Fruit fly (Drosophila melanogaster) whole organism, embryonic: ENCODE measurements around the gene PIG-B.
A peak's percentile ranks its signal among the peaks of the same experiment; 100 is the strongest.

Experiments
- ATbp ChIP-seq: fragments of 200-800 bp; sonication (Bioruptor generic); optimal IDR thresholded peaks from 2 replicates; lab custom pipeline; 2017; ENCODE audit warnings: missing biosample characterization, mild to moderate bottlenecking, missing genetic modification characterization, missing genetic modification reagents
- CG10321 ChIP-seq: fragments of 200-800 bp; sonication (Bioruptor generic); IDR thresholded peaks from 2 replicates; pipeline ENCODE4 v1.3.6; 2022; ENCODE audit warnings: missing biosample characterization, missing genetic modification characterization
- CG10543 ChIP-seq: fragments of 200-800 bp; sonication (Bioruptor generic); optimal IDR thresholded peaks from 3 replicates; lab custom pipeline; 2017; ENCODE audit warnings: missing biosample characterization, mild to moderate bottlenecking, missing genetic modification characterization, moderate library complexity
- CG10565 ChIP-seq: fragments of 200-800 bp; sonication (Bioruptor generic); optimal IDR thresholded peaks from 3 replicates; lab custom pipeline; 2016; ENCODE audit warnings: missing biosample characterization, mild to moderate bottlenecking, missing genetic modification characterization
- CG11398 ChIP-seq: fragments of 200-800 bp; sonication (Bioruptor generic); optimal IDR thresholded peaks from 2 replicates; lab custom pipeline; 2016; ENCODE audit warnings: missing biosample characterization, missing genetic modification characterization
- CG11695 ChIP-seq: fragments of 200-800 bp; sonication (Bioruptor generic); IDR thresholded peaks from 3 replicates; pipeline ENCODE4 v1.3.6; 2022; ENCODE audit warnings: missing biosample characterization, missing genetic modification characterization
- CG12299 ChIP-seq: fragments of 200-800 bp; sonication (Bioruptor generic); optimal IDR thresholded peaks from 2 replicates; lab custom pipeline; 2018; ENCODE audit warnings: missing biosample characterization, mild to moderate bottlenecking, missing genetic modification characterization
- CG12769 ChIP-seq: fragments of 200-800 bp; sonication (Bioruptor generic); optimal IDR thresholded peaks from 2 replicates; lab custom pipeline; 2019; ENCODE audit warnings: missing biosample characterization, mild to moderate bottlenecking, missing genetic modification characterization, moderate library complexity
- CG15073 ChIP-seq: fragments of 200-800 bp; sonication (Bioruptor generic); optimal IDR thresholded peaks from 2 replicates; lab custom pipeline; 2016; ENCODE audit warnings: missing biosample characterization, missing genetic modification characterization
- CG15269 ChIP-seq: fragments of 200-800 bp; sonication (Bioruptor generic); optimal IDR thresholded peaks from 2 replicates; lab custom pipeline; 2018; ENCODE audit warnings: missing biosample characterization, mild to moderate bottlenecking, missing genetic modification characterization, moderate library complexity
- CG18262 ChIP-seq: fragments of 200-800 bp; optimal IDR thresholded peaks from 3 replicates; lab custom pipeline; 2019; ENCODE audit warnings: missing biosample characterization, mild to moderate bottlenecking, missing genetic modification characterization, moderate library complexity
- CG2202 ChIP-seq: fragments of 200-800 bp; sonication (Bioruptor generic); optimal IDR thresholded peaks from 2 replicates; lab custom pipeline; 2018; ENCODE audit warnings: missing biosample characterization, mild to moderate bottlenecking, missing genetic modification characterization
- CG2712 ChIP-seq: fragments of 200-800 bp; optimal IDR thresholded peaks from 3 replicates; lab custom pipeline; 2019; ENCODE audit warnings: missing biosample characterization, mild to moderate bottlenecking, missing genetic modification characterization, moderate library complexity
- CG4360 ChIP-seq: fragments of 200-800 bp; sonication (Bioruptor generic); IDR thresholded peaks from 2 replicates; pipeline ENCODE4 v1.3.6; 2022; ENCODE audit warnings: missing biosample characterization, missing genetic modification characterization
- CG4404 ChIP-seq: fragments of 200-800 bp; sonication (Bioruptor generic); IDR thresholded peaks from 2 replicates; pipeline ENCODE4 v1.3.6; 2022; ENCODE audit warnings: missing biosample characterization, missing genetic modification characterization
- CG6683 ChIP-seq: fragments of 200-800 bp; sonication (Bioruptor generic); optimal IDR thresholded peaks from 2 replicates; lab custom pipeline; 2017; ENCODE audit warnings: missing biosample characterization, mild to moderate bottlenecking, missing genetic modification characterization, missing genetic modification reagents
- Dp ChIP-seq: fragments of 200-800 bp; sonication (Bioruptor generic); optimal IDR thresholded peaks from 2 replicates; lab custom pipeline; 2018; ENCODE audit warnings: missing biosample characterization, mild to moderate bottlenecking, missing genetic modification characterization, moderate library complexity
- E2f2 ChIP-seq: fragments of 200-800 bp; sonication (Bioruptor generic); IDR thresholded peaks from 2 replicates; pipeline ENCODE4 v1.3.6; 2022; ENCODE audit warnings: missing biosample characterization, missing genetic modification characterization
- ERR ChIP-seq: fragments of 200-800 bp; sonication (Bioruptor generic); optimal IDR thresholded peaks from 2 replicates; lab custom pipeline; 2016; ENCODE audit warnings: missing biosample characterization, missing genetic modification characterization
- Fer1 ChIP-seq: fragments of 200-800 bp; sonication (Bioruptor generic); optimal IDR thresholded peaks from 2 replicates; lab custom pipeline; 2017; ENCODE audit warnings: missing biosample characterization, mild to moderate bottlenecking, missing genetic modification characterization
- HmgD ChIP-seq: fragments of 200-800 bp; sonication (Bioruptor generic); optimal IDR thresholded peaks from 3 replicates; lab custom pipeline; 2016; ENCODE audit warnings: missing biosample characterization, missing genetic modification characterization
- Hmr ChIP-seq: fragments of 200-800 bp; sonication (Bioruptor generic); optimal IDR thresholded peaks from 3 replicates; lab custom pipeline; 2017; ENCODE audit warnings: mild to moderate bottlenecking, missing biosample characterization, missing genetic modification reagents, missing genetic modification characterization
- Lim3 ChIP-seq: fragments of 200-800 bp; sonication (Bioruptor generic); IDR thresholded peaks from 2 replicates; pipeline ENCODE4 v1.3.6; 2022; ENCODE audit warnings: missing biosample characterization, missing genetic modification characterization
- NK7.1 ChIP-seq: fragments of 200-800 bp; sonication (Bioruptor generic); optimal IDR thresholded peaks from 3 replicates; lab custom pipeline; 2016; ENCODE audit warnings: missing biosample characterization, missing genetic modification characterization
- Ravus ChIP-seq: fragments of 200-800 bp; sonication (Bioruptor generic); IDR thresholded peaks from 2 replicates; pipeline ENCODE4 v1.3.6; 2022; ENCODE audit warnings: missing biosample characterization, missing genetic modification characterization
- Scr ChIP-seq: fragments of 200-800 bp; sonication (Bioruptor generic); IDR thresholded peaks from 2 replicates; pipeline ENCODE4 v1.3.6; 2022; ENCODE audit warnings: missing biosample characterization, missing genetic modification characterization; ENCODE audit not compliant: partially characterized antibody
- Ssrp ChIP-seq: fragments of 200-800 bp; sonication (Bioruptor generic); optimal IDR thresholded peaks from 2 replicates; lab custom pipeline; 2018; ENCODE audit warnings: missing biosample characterization, mild to moderate bottlenecking, missing genetic modification characterization, moderate library complexity
- Taf1 ChIP-seq: fragments of 200-800 bp; sonication (Bioruptor generic); IDR thresholded peaks from 2 replicates; pipeline ENCODE4 v1.3.6; 2022; ENCODE audit warnings: missing biosample characterization, missing genetic modification characterization
- abd-A ChIP-seq: fragments of 200-800 bp; sonication (Bioruptor generic); optimal IDR thresholded peaks from 3 replicates; lab custom pipeline; 2019; ENCODE audit warnings: missing biosample characterization, mild to moderate bottlenecking, missing genetic modification characterization, moderate library complexity
- ap ChIP-seq: fragments of 200-800 bp; sonication (Bioruptor generic); IDR thresholded peaks from 2 replicates; pipeline ENCODE4 v1.3.6; 2022; ENCODE audit warnings: missing biosample characterization, missing genetic modification characterization
- bigmax ChIP-seq: fragments of 200-800 bp; sonication (Bioruptor generic); optimal IDR thresholded peaks from 2 replicates; lab custom pipeline; 2018; ENCODE audit warnings: missing biosample characterization, mild to moderate bottlenecking, missing genetic modification characterization
- cad ChIP-seq: fragments of >200 bp; optimal IDR thresholded peaks from 2 replicates; lab custom pipeline; 2017; ENCODE audit warnings: missing biosample characterization, missing genetic modification characterization
- cato ChIP-seq: fragments of 200-800 bp; sonication (Bioruptor generic); optimal IDR thresholded peaks from 2 replicates; lab custom pipeline; 2016; ENCODE audit warnings: missing biosample characterization, missing genetic modification characterization, borderline replicate concordance
- dimm ChIP-seq: fragments of 200-800 bp; sonication (Bioruptor generic); IDR thresholded peaks from 2 replicates; pipeline ENCODE4 v1.3.6; 2022; ENCODE audit warnings: missing biosample characterization, missing genetic modification characterization
- fru ChIP-seq: fragments of >200 bp; optimal IDR thresholded peaks from 2 replicates; lab custom pipeline; 2017
- grau ChIP-seq: fragments of 200-800 bp; optimal IDR thresholded peaks from 3 replicates; lab custom pipeline; 2019; ENCODE audit warnings: missing biosample characterization, mild to moderate bottlenecking, missing genetic modification characterization, moderate library complexity
- hb ChIP-seq: fragments of 200-800 bp; sonication (Bioruptor generic); IDR thresholded peaks from 3 replicates; pipeline ENCODE4 v1.3.6; 2022; ENCODE audit warnings: missing biosample characterization, missing genetic modification characterization; ENCODE audit not compliant: partially characterized antibody
- kah ChIP-seq: fragments of 200-800 bp; sonication (Bioruptor generic); optimal IDR thresholded peaks from 2 replicates; lab custom pipeline; 2018; ENCODE audit warnings: missing biosample characterization, mild to moderate bottlenecking, missing genetic modification characterization
- mam ChIP-seq: fragments of 200-800 bp; sonication (Bioruptor generic); optimal IDR thresholded peaks from 3 replicates; lab custom pipeline; 2016; ENCODE audit warnings: missing biosample characterization, missing genetic modification characterization
- org-1 ChIP-seq: fragments of 200-800 bp; sonication (Bioruptor generic); optimal IDR thresholded peaks from 2 replicates; lab custom pipeline; 2017; ENCODE audit warnings: missing biosample characterization, missing genetic modification characterization
- peb ChIP-seq: fragments of 200-800 bp; sonication (Bioruptor generic); IDR thresholded peaks from 2 replicates; pipeline ENCODE4 v1.3.6; 2022; ENCODE audit warnings: missing biosample characterization, missing genetic modification characterization
- pros ChIP-seq: fragments of 200-800 bp; sonication (Bioruptor generic); optimal IDR thresholded peaks from 3 replicates; lab custom pipeline; 2019; ENCODE audit warnings: missing biosample characterization, mild to moderate bottlenecking, missing genetic modification characterization, moderate library complexity
- repo ChIP-seq: fragments of 200-800 bp; sonication (Bioruptor generic); optimal IDR thresholded peaks from 2 replicates; lab custom pipeline; 2016; ENCODE audit warnings: missing biosample characterization, missing genetic modification characterization
- run ChIP-seq: fragments of 200-800 bp; sonication (Bioruptor generic); optimal IDR thresholded peaks from 3 replicates; lab custom pipeline; 2018; ENCODE audit warnings: missing biosample characterization, mild to moderate bottlenecking, missing genetic modification characterization
- sens ChIP-seq: fragments of 200-800 bp; sonication (Bioruptor generic); peaks from one replicate; lab custom pipeline; 2016; ENCODE audit warnings: missing biosample characterization, missing genetic modification characterization
- sim ChIP-seq: fragments of 200-800 bp; sonication (Bioruptor generic); IDR thresholded peaks from 2 replicates; pipeline ENCODE4 v1.3.6; 2022; ENCODE audit warnings: missing biosample characterization, missing genetic modification characterization
- stc ChIP-seq: fragments of 200-800 bp; sonication (Bioruptor generic); IDR thresholded peaks from 2 replicates; pipeline ENCODE4 v1.3.6; 2022; ENCODE audit warnings: missing biosample characterization, missing genetic modification characterization
- tgo ChIP-seq: fragments of 200-800 bp; sonication (Bioruptor generic); IDR thresholded peaks from 3 replicates; pipeline ENCODE4 v1.3.6; 2022; ENCODE audit warnings: missing biosample characterization, missing genetic modification characterization
- unc-4 ChIP-seq: fragments of 200-800 bp; sonication (Bioruptor generic); IDR thresholded peaks from 2 replicates; pipeline ENCODE4 v1.3.6; 2022; ENCODE audit warnings: missing biosample characterization, missing genetic modification characterization; ENCODE audit not compliant: partially characterized antibody
- zfh2 ChIP-seq: fragments of 200-800 bp; sonication (Bioruptor generic); optimal IDR thresholded peaks from 2 replicates; lab custom pipeline; 2016; ENCODE audit warnings: missing biosample characterization, missing genetic modification characterization

PIG-B gene

DNA sequence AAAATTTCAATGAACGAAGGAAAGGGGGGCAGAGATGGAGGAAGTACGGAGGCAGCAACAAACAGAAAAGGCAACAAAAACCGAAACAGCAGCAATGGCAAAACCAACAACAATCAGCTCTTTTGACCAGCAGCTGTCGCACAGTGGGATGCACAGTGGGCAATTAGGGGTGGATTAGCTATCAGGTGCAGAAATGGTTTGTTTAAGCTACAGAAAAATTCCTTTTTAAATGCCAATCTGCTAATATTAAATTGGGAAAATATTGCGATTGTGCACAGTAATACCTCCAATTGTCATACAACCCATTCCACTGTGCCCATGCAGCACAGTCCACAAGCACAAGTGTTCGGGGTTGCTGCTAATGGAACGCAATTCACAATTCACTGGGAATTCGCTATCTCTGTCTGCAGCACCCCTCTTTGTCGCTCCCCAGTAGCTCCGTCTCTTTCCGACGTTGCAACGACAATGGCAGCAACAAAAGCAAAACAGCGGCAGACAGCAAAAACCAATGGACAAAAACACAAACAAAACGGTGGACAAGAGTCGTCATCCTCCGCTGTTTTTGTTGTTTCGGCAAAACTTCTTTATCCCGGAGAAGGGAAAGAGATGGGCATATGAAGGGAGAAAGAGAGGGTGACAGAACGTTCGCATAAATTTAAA, 25.9 kb upstream of the PIG-B start (continued):
- TF ChIP-seq Taf1 (peak; percentile 93), CG6683 (GFP tag; lab: Kevin White, UChicago) (peak; percentile 63), E2f2 (GFP tag; lab: Robert Waterston, UW) (peak; percentile 77), hb (GFP tag; lab: Robert Waterston, UW) (peak; percentile 74; the same call in 2 of the 3 replicates), run (peak; percentile 91), CG10321 (peak; percentile 47; the same call in 1 of the 2 replicates), CG10543 (peak; percentile 31), CG11695 (GFP tag; lab: Robert Waterston, UW) (peak; percentile 96), peb (GFP tag; lab: Robert Waterston, UW) (peak; percentile 94), CG11398 (peak; percentile 93), Dp (GFP tag; lab: Kevin White, UChicago) (no peak), cad (GFP tag; lab: Kevin White, UChicago) (no peak), fru (lab: Kevin White, UChicago) (no peak), CG12769 (tag; lab: Kevin White, UChicago) (peak; percentile 97), bigmax (no peak), NK7.1 (GFP tag; lab: Kevin White, UChicago) (peak; percentile 78), Scr (0 out of 2 replicates have a peak, but pooled peaks have one; percentile 29), unc-4 (no peak), CG18262 (tag; lab: Kevin White, UChicago) (peak; percentile 90), sim (GFP tag; lab: Robert Waterston, UW) (peak; percentile 94), sens (GFP tag; lab: Kevin White, UChicago) (peak; percentile 100), CG15073 (GFP tag; lab: Kevin White, UChicago) (peak; percentile 73), Ssrp (tag; lab: Kevin White, UChicago) (peak; percentile 94), ERR (GFP tag; lab: Kevin White, UChicago) (peak; percentile 87), zfh2 (peak; percentile 86), kah (GFP tag; lab: Kevin White, UChicago) (peak; percentile 58), Hmr (GFP tag; lab: Kevin White, UChicago) (peak; percentile 93), dimm (peak; percentile 94), org-1 (GFP tag; lab: Kevin White, UChicago) (peak; percentile 94), tgo (GFP tag; lab: Robert Waterston, UW) (peak; percentile 97), CG4360 (GFP tag; lab: Robert Waterston, UW) (peak; percentile 86), ATbp (peak; percentile 96), pros (GFP tag; lab: Kevin White, UChicago) (no peak), HmgD (GFP tag; lab: Kevin White, UChicago) (peak; percentile 93), cato (GFP tag; lab: Kevin White, UChicago) (peak; percentile 87), Lim3 (peak; percentile 89), ap (GFP tag; lab: Robert Waterston, UW) (peak; percentile 97), repo (GFP tag; lab: Kevin White, UChicago) (peak; percentile 84), stc (peak; percentile 97), CG12299 (peak; percentile 75), CG10565 (GFP tag; lab: Kevin White, UChicago) (peak; percentile 60), grau (tag; lab: Kevin White, UChicago) (peak; percentile 92), CG2202 (tag; lab: Kevin White, UChicago) (peak; percentile 86), CG4404 (peak; percentile 96), CG15269 (peak; percentile 94), abd-A (tag; lab: Kevin White, UChicago) (peak; percentile 25), CG2712 (tag; lab: Kevin White, UChicago) (peak; percentile 91), mam (peak; percentile 94), Fer1 (GFP tag; lab: Kevin White, UChicago) (peak; percentile 80), Ravus (GFP tag; lab: Robert Waterston, UW) (peak; percentile 87)
